Worm (Caenorhabditis elegans) whole organism, young adult: ENCODE data around the gene daam-1.

Source experiments
- ceh-79 ChIP-seq: sonication (generic microtip); optimal IDR thresholded peaks from 2 replicates; lab custom pipeline; 2017; ENCODE audit warnings: mild to moderate bottlenecking, missing genetic modification characterization, missing compliant biosample characterization
- nhr-90 ChIP-seq: sonication (generic microtip); optimal IDR thresholded peaks from 2 replicates; lab custom pipeline; 2016; ENCODE audit warnings: missing genotype, mild to moderate bottlenecking, missing genetic modification characterization, missing compliant biosample characterization

- TF ChIP-seq ceh-79 (no peak), nhr-90 (tag; lab: Kevin White, UChicago) (no peak)
Measured at ce11 chrV:27604-28003, 56.0 kb downstream of the daam-1 start.
